Worm (Caenorhabditis elegans): ENCODE data around the gene isp-1.

isp-1 gene

ce11 chrIV:8152688-8153087, 16.8 kb upstream of the isp-1 start:
- TF ChIP-seq pha-4 (tag; optimal IDR thresholded peaks at IDR 0.05) (no peak), mls-2 (tag; optimal IDR thresholded peaks at IDR 0.05) (no peak), unc-62 (GFP tag; optimal IDR thresholded peaks at IDR 0.05) (no peak), mep-1 (tag; optimal IDR thresholded peaks at IDR 0.05) (no peak), nhr-2 (tag; optimal IDR thresholded peaks at IDR 0.05) (no peak), snpc-4 (tag; optimal IDR thresholded peaks at IDR 0.05) (no peak), elt-1 (tag; optimal IDR thresholded peaks at IDR 0.05; ENCODE audit: borderline replicate concordance, insufficient read depth) (no peak), cnd-1 (tag; optimal IDR thresholded peaks at IDR 0.05) (no peak), lsy-2 (tag; optimal IDR thresholded peaks at IDR 0.05) (no peak), bed-3 (GFP tag; optimal IDR thresholded peaks at IDR 0.05) (no peak), ham-2 (GFP tag; optimal IDR thresholded peaks at IDR 0.05) (no peak)

- TF ChIP-seq sem-2 (GFP tag; optimal IDR thresholded peaks at IDR 0.05) = no peak
- TF ChIP-seq ceh-43 (GFP tag; optimal IDR thresholded peaks at IDR 0.05) = no peak
- TF ChIP-seq ham-2 (GFP tag; optimal IDR thresholded peaks at IDR 0.05) = no peak
- TF ChIP-seq blmp-1 (tag; optimal IDR thresholded peaks at IDR 0.05) = no peak
- no peak for TF ChIP-seq ceh-83 (GFP tag; optimal IDR thresholded peaks at IDR 0.05)
- TF ChIP-seq lsy-2 (tag; optimal IDR thresholded peaks at IDR 0.05) = no peak
Observed at ce11 chrIV:8152145-8152544, 16.3 kb upstream of the isp-1 start, which contains the start of gene faah-2. Gene faah-2 (plus strand): TSS chrIV:8152445.

ce11 chrIV:8151721-8152120, 15.9 kb upstream of the isp-1 start:
- TF ChIP-seq bed-3 (GFP tag; optimal IDR thresholded peaks at IDR 0.05) = no peak
- no peak for TF ChIP-seq mab-5 (tag; optimal IDR thresholded peaks at IDR 0.05)
- no peak for TF ChIP-seq blmp-1 (tag; optimal IDR thresholded peaks at IDR 0.05)
- TF ChIP-seq ceh-43 (GFP tag; optimal IDR thresholded peaks at IDR 0.05) = no peak
- no peak for TF ChIP-seq unc-120 (tag; optimal IDR thresholded peaks at IDR 0.05; ENCODE audit: poor library complexity, severe bottlenecking)
- TF ChIP-seq lin-13 (tag; optimal IDR thresholded peaks at IDR 0.05) = no peak
- TF ChIP-seq nhr-28 (tag; optimal IDR thresholded peaks at IDR 0.05) = no peak
- TF ChIP-seq ham-2 (GFP tag; optimal IDR thresholded peaks at IDR 0.05) = no peak
- no peak for TF ChIP-seq lsy-2 (tag; optimal IDR thresholded peaks at IDR 0.05)
- TF ChIP-seq hlh-1 (tag; optimal IDR thresholded peaks at IDR 0.05) = no peak
- TF ChIP-seq nhr-2 (tag; optimal IDR thresholded peaks at IDR 0.05) = no peak
- TF ChIP-seq ces-1 (GFP tag; optimal IDR thresholded peaks at IDR 0.05) = no peak

ce11 chrIV:8148494-8148893, 12.6 kb upstream of the isp-1 start, which contains the start of gene pmk-1:
Gene pmk-1 (plus strand): TSS chrIV:8148794.
- TF ChIP-seq ham-2 (GFP tag; optimal IDR thresholded peaks at IDR 0.05) (no peak), drap-1 (GFP tag; optimal IDR thresholded peaks at IDR 0.05) (no peak), ceh-83 (GFP tag; optimal IDR thresholded peaks at IDR 0.05) (no peak), nhr-28 (tag; optimal IDR thresholded peaks at IDR 0.05) (no peak), mab-5 (tag; optimal IDR thresholded peaks at IDR 0.05) (no peak)

ce11 chrIV:8146283-8146682, 10.4 kb upstream of the isp-1 start:
- TF ChIP-seq mls-2 (tag; optimal IDR thresholded peaks at IDR 0.05) (no peak), lsy-2 (tag; optimal IDR thresholded peaks at IDR 0.05) (no peak), sptf-1 (tag; optimal IDR thresholded peaks at IDR 0.05) (no peak), ceh-39 (tag; optimal IDR thresholded peaks at IDR 0.05) (peak; percentile 83), elt-1 (tag; optimal IDR thresholded peaks at IDR 0.05; ENCODE audit: borderline replicate concordance, insufficient read depth) (no peak), lin-13 (tag; optimal IDR thresholded peaks at IDR 0.05) (no peak), ceh-43 (GFP tag; optimal IDR thresholded peaks at IDR 0.05) (no peak), mab-5 (tag; optimal IDR thresholded peaks at IDR 0.05) (no peak)

- TF ChIP-seq flh-1 (GFP tag; optimal IDR thresholded peaks at IDR 0.05) = no peak
- TF ChIP-seq unc-120 (tag; optimal IDR thresholded peaks at IDR 0.05; ENCODE audit: poor library complexity, severe bottlenecking) = no peak
- no peak for TF ChIP-seq unc-62 (GFP tag; optimal IDR thresholded peaks at IDR 0.05)
- TF ChIP-seq snpc-4 (tag; optimal IDR thresholded peaks at IDR 0.05) = no peak
- no peak for TF ChIP-seq nhr-12 (tag; optimal IDR thresholded peaks at IDR 0.05)
- no peak for TF ChIP-seq blmp-1 (tag; optimal IDR thresholded peaks at IDR 0.05)
Observed at ce11 chrIV:8144341-8144740, 8.5 kb upstream of the isp-1 start.

Measured in whole organism, mixed stage, embryonic.